Worm (Caenorhabditis elegans) whole organism, L4 larva: ENCODE data around the gene srj-26.

Experiments used
- daf-12 ChIP-seq: fragments of 150-350 bp; optimal IDR thresholded peaks from 2 replicates; lab custom pipeline; 2014; ENCODE audit warnings: missing biosample characterization, missing genetic modification reagents, missing genetic modification characterization
- dmd-6 ChIP-seq: fragments of 200-800 bp; sonication (Bioruptor generic); IDR thresholded peaks from 2 replicates; pipeline ENCODE4 v1.3.6; 2022; ENCODE audit warnings: missing genetic modification reagents, missing genetic modification characterization, missing compliant biosample characterization
- hlh-30 ChIP-seq: sonication (generic microtip); optimal IDR thresholded peaks from 2 replicates; lab custom pipeline; 2017; ENCODE audit warnings: antibody characterized with exemption, mild to moderate bottlenecking, missing genetic modification characterization, missing compliant biosample characterization; ENCODE audit not compliant: insufficient read depth
- nhr-102 ChIP-seq: sonication (generic microtip); optimal IDR thresholded peaks from 2 replicates; lab custom pipeline; 2016; ENCODE audit warnings: mild to moderate bottlenecking, missing genetic modification characterization, moderate library complexity, missing compliant biosample characterization
- nhr-11 ChIP-seq: fragments of 150-350 bp; optimal IDR thresholded peaks from 2 replicates; lab custom pipeline; 2014; ENCODE audit warnings: missing biosample characterization, missing genetic modification characterization
- pha-4 ChIP-seq, 2 experiments: fragments of 150-350 bp in 1 of 2; fragments of 200-800 bp in 1 of 2; sonication (Bioruptor generic) in 1 of 2; IDR thresholded peaks in 1 of 2; optimal IDR thresholded peaks in 1 of 2; 2 replicates each; pipeline versions ENCODE4 v1.3.6 to Lab custom; 2014 to 2022; ENCODE audit warnings: missing genetic modification characterization in 2 of 2, missing genetic modification reagents in 2 of 2, missing biosample characterization in 1 of 2, missing compliant biosample characterization in 1 of 2

- TF ChIP-seq nhr-11 (tag; lab: Kevin White, UChicago) (no peak), daf-12 (tag; lab: Kevin White, UChicago) (no peak), dmd-6 (GFP tag; lab: Robert Waterston, UW) (no peak), pha-4 (GFP tag; IDR thresholded peaks at IDR 0.05; lab: Robert Waterston, UW) (no peak), pha-4 (tag; optimal IDR thresholded peaks at IDR 0.05; lab: Kevin White, UChicago) (no peak), nhr-102 (tag; lab: Kevin White, UChicago) (no peak), hlh-30 (tag; lab: Kevin White, UChicago) (no peak)
Measured at ce11 chrV:18424471-18424870, 3.6 kb downstream of the srj-26 start, which contains the start of gene ZK262.4.
